Fruit fly (Drosophila melanogaster): ENCODE data around the gene CG46307.

DNA sequence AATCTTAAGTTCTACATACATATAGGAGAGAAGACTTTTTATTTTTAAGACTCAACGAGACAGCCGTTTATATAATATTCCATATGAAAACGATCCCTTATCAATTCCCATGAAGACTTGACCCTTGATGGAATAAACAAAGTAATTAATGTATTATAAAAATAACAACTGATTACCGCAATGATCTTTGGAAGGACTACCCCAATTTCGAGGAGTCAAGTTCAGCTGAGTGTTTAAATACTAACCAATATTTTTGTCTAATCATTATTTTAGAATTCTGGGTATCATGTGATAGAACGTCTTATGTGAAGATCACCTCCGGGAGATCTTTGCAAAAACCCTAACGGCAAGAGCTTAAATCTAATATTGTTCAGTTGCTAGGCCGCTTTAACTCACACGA lies 6.5 kb upstream of the CG46307 start:
- TF ChIP-seq CTCF (optimal IDR thresholded peaks at IDR 0.05) (no peak), CG8478 (optimal IDR thresholded peaks at IDR 0.05) (no peak)
